Fruit fly (Drosophila melanogaster): ENCODE results near the gene CG44227.
A peak's percentile ranks its signal among the peaks of the same experiment; 100 is the strongest.

CG44227 gene

dm6 chr3R:8642376-8642966, 42.5 kb downstream of the CG44227 start (continued):
- TF ChIP-seq btn (GFP tag; optimal IDR thresholded peaks at IDR 0.05) (no peak), CG2129 (GFP tag; IDR thresholded peaks at IDR 0.05; ENCODE audit: partially characterized antibody) (0 out of 2 replicates have a peak, but pooled peaks have one; percentile 25)

- no peak for TF ChIP-seq HmgD (GFP tag; optimal IDR thresholded peaks at IDR 0.05)
- peak; percentile 58 for TF ChIP-seq scrt (GFP tag; optimal IDR thresholded peaks at IDR 0.05)
These were observed 46.3 kb downstream of the CG44227 start for dm6 chr3R:8638629-8639028.

- no peak for TF ChIP-seq stwl (tag; optimal IDR thresholded peaks at IDR 0.05)
- TF ChIP-seq CG8089 (GFP tag; optimal IDR thresholded peaks at IDR 0.05): no peak
- no peak for TF ChIP-seq CG34376 (GFP tag; optimal IDR thresholded peaks at IDR 0.05)
- TF ChIP-seq Rfx (GFP tag; IDR thresholded peaks at IDR 0.05): no peak
- TF ChIP-seq dpn (GFP tag; optimal IDR thresholded peaks at IDR 0.05): no peak
- no peak for TF ChIP-seq Doc3 (GFP tag; IDR thresholded peaks at IDR 0.05; ENCODE audit: partially characterized antibody)
- TF ChIP-seq Tbp (GFP tag; optimal IDR thresholded peaks at IDR 0.05): no peak
- no peak for TF ChIP-seq CG13894 (tag; optimal IDR thresholded peaks at IDR 0.05)
- no peak for TF ChIP-seq tll (GFP tag; optimal IDR thresholded peaks at IDR 0.05)
- TF ChIP-seq tup (GFP tag; optimal IDR thresholded peaks at IDR 0.05): no peak
- no peak for TF ChIP-seq CG18599 (GFP tag; optimal IDR thresholded peaks at IDR 0.05)
- TF ChIP-seq ERR (GFP tag; optimal IDR thresholded peaks at IDR 0.05): no peak
- no peak for TF ChIP-seq CG8924 (tag; optimal IDR thresholded peaks at IDR 0.05)
- no peak for TF ChIP-seq nmo (GFP tag; optimal IDR thresholded peaks at IDR 0.05)
- TF ChIP-seq sisA (GFP tag; IDR thresholded peaks at IDR 0.05): no peak
- no peak for TF ChIP-seq fu2 (GFP tag; optimal IDR thresholded peaks at IDR 0.05)
- no peak for TF ChIP-seq Bdp1 (GFP tag; optimal IDR thresholded peaks at IDR 0.05)
- no peak for TF ChIP-seq CG2678 (tag; optimal IDR thresholded peaks at IDR 0.05)
- TF ChIP-seq CG13296 (GFP tag; optimal IDR thresholded peaks at IDR 0.05): no peak
These were observed 49.2 kb downstream of the CG44227 start, which contains the start of gene Or85e for dm6 chr3R:8635778-8636177. Gene Or85e (minus strand): TSS chr3R:8635878.
